Worm (Caenorhabditis elegans) whole organism, L4/young adult: Measurements from ENCODE around the gene F56D6.23.
"Not testable (repeated sequence)": the region's sequence is repeated elsewhere in the genome, so short reads cannot be mapped to it uniquely, and the experiment has no call there.

Experiments used
- W03F9.2 ChIP-seq: fragments of 150-350 bp; optimal IDR thresholded peaks from 2 replicates; lab custom pipeline; 2014; ENCODE audit warnings: missing biosample characterization, missing genetic modification characterization
- dao-5 ChIP-seq: sonication (generic microtip); optimal IDR thresholded peaks from 2 replicates; lab custom pipeline; 2016; ENCODE audit warnings: missing genotype, missing genetic modification characterization, moderate library complexity, missing compliant biosample characterization
- him-1 ChIP-seq: sonication (generic microtip); optimal IDR thresholded peaks from 2 replicates; lab custom pipeline; 2016; ENCODE audit warnings: missing genotype, missing genetic modification reagents, missing genetic modification characterization, missing compliant biosample characterization

Gene F56D6.23

ce11 chrIV:3899719-3900554, 18.3 kb upstream of the F56D6.23 start, which contains the start of gene srz-62:
Gene srz-62, plus strand, starts transcription at chrIV:3900504.
- TF ChIP-seq him-1 (tag; lab: Kevin White, UChicago) (no peak), W03F9.2 (tag; lab: Kevin White, UChicago) (no peak), dao-5 (tag; lab: Kevin White, UChicago) (no peak)

- TF ChIP-seq dao-5 (tag; lab: Kevin White, UChicago) (no peak), W03F9.2 (tag; lab: Kevin White, UChicago) (no peak), him-1 (tag; lab: Kevin White, UChicago) (no peak)
Measured at ce11 chrIV:3902955-3903354, 15.3 kb upstream of the F56D6.23 start, which contains the start of gene F56D6.6. Gene F56D6.6, plus strand, starts transcription at chrIV:3903255.

- TF ChIP-seq dao-5 (tag; lab: Kevin White, UChicago) (no peak), W03F9.2 (tag; lab: Kevin White, UChicago) (no peak), him-1 (tag; lab: Kevin White, UChicago) (no peak)
Measured at ce11 chrIV:3904620-3905019, 13.6 kb upstream of the F56D6.23 start, which contains the start of gene F56D6.21. Gene F56D6.21, plus strand, starts transcription at chrIV:3904920.

- TF ChIP-seq dao-5 (tag; lab: Kevin White, UChicago): no peak
Measured at ce11 chrIV:3906393-3906792, 11.9 kb upstream of the F56D6.23 start, which contains the start of gene F56D6.11. Gene F56D6.11, minus strand, starts transcription at chrIV:3906493.

- no peak for TF ChIP-seq him-1 (tag; lab: Kevin White, UChicago)
- TF ChIP-seq W03F9.2 (tag; lab: Kevin White, UChicago): no peak
- TF ChIP-seq dao-5 (tag; lab: Kevin White, UChicago): no peak
Measured at ce11 chrIV:3907506-3908188, 10.6 kb upstream of the F56D6.23 start, which contains the start of the genes F56D6.22 and F56D6.12. Gene F56D6.22, minus strand, starts transcription at chrIV:3907606. Gene F56D6.12, plus strand, starts transcription at chrIV:3908138.

- TF ChIP-seq dao-5 (tag; lab: Kevin White, UChicago): no peak
- TF ChIP-seq him-1 (tag; lab: Kevin White, UChicago): no peak
- no peak for TF ChIP-seq W03F9.2 (tag; lab: Kevin White, UChicago)
Measured at ce11 chrIV:3909114-3909513, 9.1 kb upstream of the F56D6.23 start, which contains the start of gene F56D6.13. Gene F56D6.13, plus strand, starts transcription at chrIV:3909414.

- not testable (repeated sequence) for TF ChIP-seq W03F9.2, him-1, dao-5 (tag; lab: Kevin White, UChicago)
Measured at ce11 chrIV:3911848-3912247, 6.4 kb upstream of the F56D6.23 start, which contains the start of gene F56D6.18. Gene F56D6.18, minus strand, starts transcription at chrIV:3911948.

ce11 chrIV:3912598-3912997, 5.7 kb upstream of the F56D6.23 start, which contains the start of gene F56D6.20:
Gene F56D6.20, plus strand, starts transcription at chrIV:3912898.
- no peak for TF ChIP-seq dao-5 (tag; lab: Kevin White, UChicago)
- no peak for TF ChIP-seq him-1 (tag; lab: Kevin White, UChicago)
- no peak for TF ChIP-seq W03F9.2 (tag; lab: Kevin White, UChicago)

- TF ChIP-seq dao-5 (tag; lab: Kevin White, UChicago) (no peak), W03F9.2 (tag; lab: Kevin White, UChicago) (no peak), him-1 (tag; lab: Kevin White, UChicago) (no peak)
Measured at ce11 chrIV:3914462-3914861, 3.8 kb upstream of the F56D6.23 start, which contains the start of gene F56D6.19. Gene F56D6.19, plus strand, starts transcription at chrIV:3914762.

ce11 chrIV:3915296-3915695, 3.0 kb upstream of the F56D6.23 start, which contains the start of gene srz-20:
Gene srz-20, plus strand, starts transcription at chrIV:3915596.
- TF ChIP-seq him-1 (tag; lab: Kevin White, UChicago) (no peak), dao-5 (tag; lab: Kevin White, UChicago) (no peak), W03F9.2 (tag; lab: Kevin White, UChicago) (no peak)

- TF ChIP-seq dao-5 (tag; lab: Kevin White, UChicago) (no peak), him-1 (tag; lab: Kevin White, UChicago) (no peak), W03F9.2 (tag; lab: Kevin White, UChicago) (no peak)
Measured at ce11 chrIV:3917405-3917804, 855 bp upstream of the F56D6.23 start, which contains the start of gene F56D6.14. Gene F56D6.14, plus strand, starts transcription at chrIV:3917705.

ce11 chrIV:3919506-3919905, 1.2 kb downstream of the F56D6.23 start, which contains the start of gene srz-19:
Gene srz-19, plus strand, starts transcription at chrIV:3919806.
- TF ChIP-seq W03F9.2 (tag; lab: Kevin White, UChicago) (no peak), dao-5 (tag; lab: Kevin White, UChicago) (no peak), him-1 (tag; lab: Kevin White, UChicago) (no peak)
